Fruit fly (Drosophila melanogaster): ENCODE data around the gene Tbh.

Gene Tbh

dm6 chrX:7972363-7972942 lies 23.0 kb upstream of the Tbh start (continued):
- peak; percentile 90 for TF ChIP-seq HHEX (GFP tag; optimal IDR thresholded peaks at IDR 0.05)
- TF ChIP-seq pan (optimal IDR thresholded peaks at IDR 0.05) = no peak
- TF ChIP-seq pan (GFP tag; optimal IDR thresholded peaks at IDR 0.05 in 1 of 2, IDR thresholded peaks at IDR 0.05 in 1 of 2) = peak in 1 of 2 experiments; percentile 93
- TF ChIP-seq CG6813 (GFP tag; optimal IDR thresholded peaks at IDR 0.05) = peak; percentile 90
- TF ChIP-seq run (tag; optimal IDR thresholded peaks at IDR 0.05) = peak; percentile 77
- peak; percentile 81 for TF ChIP-seq wor (GFP tag; IDR thresholded peaks at IDR 0.05)
- no peak for TF ChIP-seq ash1 (GFP tag; optimal IDR thresholded peaks at IDR 0.05)
- TF ChIP-seq CG3838 (GFP tag; optimal IDR thresholded peaks at IDR 0.05) = peak; percentile 32
- TF ChIP-seq Blimp-1 (GFP tag; optimal IDR thresholded peaks at IDR 0.05) = peak; percentile 90
- peak; percentile 88 for TF ChIP-seq CG18262 (tag; optimal IDR thresholded peaks at IDR 0.05)
- TF ChIP-seq B-H1 (GFP tag; IDR thresholded peaks at IDR 0.05) = peak; percentile 85
- peak; percentile 19 for TF ChIP-seq CHES-1-like (GFP tag; optimal IDR thresholded peaks at IDR 0.05)
- peak; percentile 55 for TF ChIP-seq Usf (GFP tag; optimal IDR thresholded peaks at IDR 0.05)
- peak; percentile 71 for TF ChIP-seq Oaz (GFP tag; IDR thresholded peaks at IDR 0.05)
- TF ChIP-seq CG9797 (GFP tag; optimal IDR thresholded peaks at IDR 0.05) = peak; percentile 28
- TF ChIP-seq CG17359 (tag; optimal IDR thresholded peaks at IDR 0.05) = peak; percentile 91
- peak; percentile 45 for TF ChIP-seq Hey (tag; optimal IDR thresholded peaks at IDR 0.05)
- peak; percentile 91 for TF ChIP-seq dmrt11E (tag; optimal IDR thresholded peaks at IDR 0.05)
- TF ChIP-seq vnd (GFP tag; IDR thresholded peaks at IDR 0.05; ENCODE audit: partially characterized antibody) = no peak
- TF ChIP-seq tap (tag; optimal IDR thresholded peaks at IDR 0.05) = peak; percentile 78
- no peak for TF ChIP-seq D (optimal IDR thresholded peaks at IDR 0.05)
- TF ChIP-seq D (GFP tag; optimal IDR thresholded peaks at IDR 0.05) = peak; percentile 87
- peak; percentile 20 for TF ChIP-seq ERR (GFP tag; optimal IDR thresholded peaks at IDR 0.05)
- peak; percentile 5 for TF ChIP-seq tx (GFP tag; optimal IDR thresholded peaks at IDR 0.05)
- peak; percentile 85 for TF ChIP-seq CG14441 (GFP tag; IDR thresholded peaks at IDR 0.05)
- TF ChIP-seq gsb (GFP tag; IDR thresholded peaks at IDR 0.05) = peak; percentile 70
- peak; percentile 33 for TF ChIP-seq CG10543 (GFP tag; optimal IDR thresholded peaks at IDR 0.05)
- peak; percentile 94 for TF ChIP-seq Med (GFP tag)
- TF ChIP-seq Hand (GFP tag; optimal IDR thresholded peaks at IDR 0.05) = peak; percentile 60
- TF ChIP-seq tin (GFP tag; optimal IDR thresholded peaks at IDR 0.05) = peak; percentile 83
- TF ChIP-seq toy (GFP tag; IDR thresholded peaks at IDR 0.05) = 0 out of 2 replicates have a peak, but pooled peaks have one; percentile 52
- peak; percentile 92 for TF ChIP-seq CG11504 (tag; optimal IDR thresholded peaks at IDR 0.05)
- TF ChIP-seq CG11456 (GFP tag; IDR thresholded peaks at IDR 0.05) = peak; percentile 88
- TF ChIP-seq TFAM (GFP tag; optimal IDR thresholded peaks at IDR 0.05) = peak; percentile 51
- TF ChIP-seq Nf-YA (GFP tag; IDR thresholded peaks at IDR 0.05) = peak; percentile 75
- peak; percentile 81 for TF ChIP-seq ranshi (GFP tag; IDR thresholded peaks at IDR 0.05)
- TF ChIP-seq CG3281 (GFP tag; optimal IDR thresholded peaks at IDR 0.05) = peak; percentile 77
- TF ChIP-seq tio (GFP tag; optimal IDR thresholded peaks at IDR 0.05) = peak; percentile 80
- peak; percentile 87 for TF ChIP-seq CG2875 (GFP tag; optimal IDR thresholded peaks at IDR 0.05)
- TF ChIP-seq CG9609 (GFP tag; optimal IDR thresholded peaks at IDR 0.05) = peak; percentile 40
- no peak for TF ChIP-seq inv (GFP tag; IDR thresholded peaks at IDR 0.05; ENCODE audit: partially characterized antibody)
- TF ChIP-seq CG7928 (GFP tag; optimal IDR thresholded peaks at IDR 0.05) = no peak
- TF ChIP-seq CG13424 (tag; optimal IDR thresholded peaks at IDR 0.05) = peak; percentile 87
- peak; percentile 59 for TF ChIP-seq pum (GFP tag; optimal IDR thresholded peaks at IDR 0.05)
- peak in 1 of 2 experiments; percentile 35 for TF ChIP-seq crp (GFP tag; optimal IDR thresholded peaks at IDR 0.05)
- TF ChIP-seq Rfx (GFP tag; IDR thresholded peaks at IDR 0.05) = peak; percentile 84
- peak; percentile 9 for TF ChIP-seq eyg (GFP tag; optimal IDR thresholded peaks at IDR 0.05)
- no peak for TF ChIP-seq hb (GFP tag; IDR thresholded peaks at IDR 0.05; ENCODE audit: partially characterized antibody)
- TF ChIP-seq CG2120 (GFP tag; optimal IDR thresholded peaks at IDR 0.05) = peak; percentile 74
- peak; percentile 85 for TF ChIP-seq CG10209 (GFP tag; optimal IDR thresholded peaks at IDR 0.05)

Measured in whole organism, embryonic.